Fruit fly (Drosophila melanogaster) whole organism, embryonic: Measurements from ENCODE around the gene scrt.

Experiments
- Bgb ChIP-seq: fragments of 200-800 bp; sonication (Bioruptor generic); IDR thresholded peaks from 2 replicates; pipeline ENCODE4 v1.3.6; 2022; ENCODE audit warnings: missing biosample characterization, missing genetic modification characterization; ENCODE audit not compliant: partially characterized antibody
- CG10366 ChIP-seq: fragments of 200-800 bp; sonication (Bioruptor generic); IDR thresholded peaks from 2 replicates; pipeline ENCODE4 v1.3.6; 2022; ENCODE audit warnings: missing biosample characterization, missing genetic modification characterization
- CG11723 ChIP-seq: fragments of 200-800 bp; sonication (Bioruptor generic); optimal IDR thresholded peaks from 2 replicates; lab custom pipeline; 2017; ENCODE audit warnings: missing biosample characterization, mild to moderate bottlenecking, missing genetic modification characterization
- CG12071 ChIP-seq: fragments of 200-800 bp; sonication (Bioruptor generic); optimal IDR thresholded peaks from 3 replicates; lab custom pipeline; 2018; ENCODE audit warnings: missing biosample characterization, mild to moderate bottlenecking, missing genetic modification characterization
- CG12942 ChIP-seq: fragments of 200-800 bp; sonication (Bioruptor generic); optimal IDR thresholded peaks from 3 replicates; lab custom pipeline; 2016; ENCODE audit warnings: missing biosample characterization, missing genetic modification characterization
- CG14667 ChIP-seq: fragments of 200-800 bp; sonication (Bioruptor generic); IDR thresholded peaks from 2 replicates; pipeline ENCODE4 v1.3.6; 2022; ENCODE audit warnings: missing biosample characterization, missing genetic modification characterization
- CG1792 ChIP-seq: fragments of 200-800 bp; sonication (Bioruptor generic); optimal IDR thresholded peaks from 2 replicates; lab custom pipeline; 2016; ENCODE audit warnings: missing biosample characterization, missing genetic modification characterization
- CG18599 ChIP-seq: fragments of 200-800 bp; sonication (Bioruptor generic); optimal IDR thresholded peaks from 3 replicates; lab custom pipeline; 2017; ENCODE audit warnings: missing biosample characterization, missing genetic modification characterization, mild to moderate bottlenecking, moderate library complexity, missing genetic modification reagents
- CG3281 ChIP-seq: fragments of 200-800 bp; sonication (Bioruptor generic); optimal IDR thresholded peaks from 3 replicates; lab custom pipeline; 2017; ENCODE audit warnings: missing biosample characterization, mild to moderate bottlenecking, missing genetic modification characterization
- CG34376 ChIP-seq: fragments of 200-800 bp; sonication (Bioruptor generic); optimal IDR thresholded peaks from 2 replicates; lab custom pipeline; 2018; ENCODE audit warnings: missing biosample characterization, mild to moderate bottlenecking, missing genetic modification characterization
- CG3726 ChIP-seq: fragments of 200-800 bp; sonication (Bioruptor generic); IDR thresholded peaks from 3 replicates; pipeline ENCODE4, ENCODE4 v1.3.6; 2022; ENCODE audit warnings: missing biosample characterization, missing genetic modification characterization
- CG4282 ChIP-seq: fragments of 200-800 bp; sonication (Bioruptor generic); optimal IDR thresholded peaks from 2 replicates; lab custom pipeline; 2016; ENCODE audit warnings: missing biosample characterization, missing genetic modification characterization
- CG6854 ChIP-seq: fragments of 200-800 bp; sonication (Bioruptor generic); optimal IDR thresholded peaks from 3 replicates; lab custom pipeline; 2017; ENCODE audit warnings: missing biosample characterization, mild to moderate bottlenecking, missing genetic modification characterization
- CG7839 ChIP-seq: fragments of 200-800 bp; sonication (Bioruptor generic); optimal IDR thresholded peaks from 3 replicates; lab custom pipeline; 2018; ENCODE audit warnings: missing biosample characterization, mild to moderate bottlenecking, missing genetic modification characterization, moderate library complexity
- CG8290 ChIP-seq, 3 experiments: fragments of 200-800 bp; sonication (Bioruptor generic); optimal IDR thresholded peaks; 2 replicates each; lab custom pipeline; 2016 to 2019; ENCODE audit warnings: missing biosample characterization in 3 of 3, missing genetic modification characterization in 3 of 3, mild to moderate bottlenecking in 2 of 3, moderate library complexity in 1 of 3
- CG8478 ChIP-seq: fragments of >200 bp; optimal IDR thresholded peaks from 2 replicates; lab custom pipeline; 2018
- CG9437 ChIP-seq: fragments of 200-800 bp; sonication (Bioruptor generic); optimal IDR thresholded peaks from 2 replicates; lab custom pipeline; 2018; ENCODE audit warnings: missing biosample characterization, mild to moderate bottlenecking, missing genetic modification characterization
- CG9727 ChIP-seq: fragments of 200-800 bp; sonication (Bioruptor generic); optimal IDR thresholded peaks from 3 replicates; lab custom pipeline; 2017; ENCODE audit warnings: missing biosample characterization, mild to moderate bottlenecking, missing genetic modification characterization
- CTCF ChIP-seq: fragments of 200-800 bp; sonication (Bioruptor generic); optimal IDR thresholded peaks from 2 replicates; lab custom pipeline; 2017; ENCODE audit warnings: missing biosample characterization, mild to moderate bottlenecking, missing genetic modification characterization, moderate library complexity
- Dbx ChIP-seq: fragments of 200-800 bp; sonication (Bioruptor generic); IDR thresholded peaks from 3 replicates; pipeline ENCODE4 v1.3.6; 2022; ENCODE audit warnings: missing biosample characterization, missing genetic modification characterization
- Deaf1 ChIP-seq: fragments of 200-800 bp; optimal IDR thresholded peaks from 3 replicates; lab custom pipeline; 2019; ENCODE audit warnings: missing biosample characterization, mild to moderate bottlenecking, missing genetic modification characterization, moderate library complexity
- E2f2 ChIP-seq: fragments of 200-800 bp; sonication (Bioruptor generic); IDR thresholded peaks from 2 replicates; pipeline ENCODE4 v1.3.6; 2022; ENCODE audit warnings: missing biosample characterization, missing genetic modification characterization
- Gug ChIP-seq: fragments of 200-800 bp; sonication (Bioruptor generic); IDR thresholded peaks from 4 replicates; pipeline ENCODE4 v1.3.6; 2022; ENCODE audit warnings: missing biosample characterization, missing genetic modification characterization
- Hr39 ChIP-seq: fragments of >200 bp; optimal IDR thresholded peaks from 2 replicates; lab custom pipeline; 2017
- Jarid2 ChIP-seq: fragments of 200-800 bp; sonication (Bioruptor generic); optimal IDR thresholded peaks from 3 replicates; lab custom pipeline; 2017; ENCODE audit warnings: mild to moderate bottlenecking, missing biosample characterization, missing genetic modification reagents, missing genetic modification characterization
- Med ChIP-seq: fragments of 200-800 bp; sonication (Bioruptor generic); peaks from one replicate; lab custom pipeline; 2016; ENCODE audit warnings: missing biosample characterization, missing genetic modification characterization, mild to moderate bottlenecking, inconsistent platforms, moderate library complexity
- Nf-YC ChIP-seq: fragments of 200-800 bp; optimal IDR thresholded peaks from 3 replicates; lab custom pipeline; 2019; ENCODE audit warnings: missing biosample characterization, mild to moderate bottlenecking, missing genetic modification characterization, moderate library complexity
- Pdp1 ChIP-seq, 2 experiments: fragments of 200-800 bp; sonication (Bioruptor generic); optimal IDR thresholded peaks; 3 replicates each; lab custom pipeline; 2016; ENCODE audit warnings: missing biosample characterization in 2 of 2, missing genetic modification characterization in 2 of 2, mild to moderate bottlenecking in 1 of 2, moderate library complexity in 1 of 2
- ab ChIP-seq: fragments of 200-800 bp; sonication (Bioruptor generic); optimal IDR thresholded peaks from 2 replicates; lab custom pipeline; 2016; ENCODE audit warnings: missing biosample characterization, missing genetic modification characterization
- amos ChIP-seq: fragments of 200-800 bp; sonication (Bioruptor generic); IDR thresholded peaks from 2 replicates; pipeline ENCODE4 v1.3.6; 2022; ENCODE audit warnings: missing biosample characterization, missing genetic modification characterization; ENCODE audit not compliant: partially characterized antibody
- ase ChIP-seq: fragments of 200-800 bp; sonication (Bioruptor generic); IDR thresholded peaks from 3 replicates; pipeline ENCODE4 v1.3.6; 2022; ENCODE audit warnings: missing biosample characterization, missing genetic modification characterization
- chinmo ChIP-seq: fragments of 200-800 bp; sonication (Bioruptor generic); IDR thresholded peaks from 4 replicates; pipeline ENCODE4 v1.3.6; 2022; ENCODE audit warnings: missing biosample characterization, missing genetic modification characterization; ENCODE audit not compliant: partially characterized antibody
- ci ChIP-seq: fragments of 200-800 bp; sonication (Bioruptor generic); IDR thresholded peaks from 3 replicates; pipeline ENCODE4 v1.3.6; 2022; ENCODE audit warnings: missing biosample characterization, missing genetic modification characterization
- dysf ChIP-seq: fragments of 200-800 bp; sonication (Bioruptor generic); IDR thresholded peaks from 3 replicates; pipeline ENCODE4 v1.3.6; 2022; ENCODE audit warnings: missing biosample characterization, missing genetic modification characterization
- ewg ChIP-seq: fragments of 200-800 bp; sonication (Bioruptor generic); optimal IDR thresholded peaks from 3 replicates; lab custom pipeline; 2017; ENCODE audit warnings: mild to moderate bottlenecking, missing biosample characterization, missing genetic modification reagents, missing genetic modification characterization
- fd96Cb ChIP-seq: fragments of 200-800 bp; sonication (Bioruptor generic); optimal IDR thresholded peaks from 2 replicates; lab custom pipeline; 2018; ENCODE audit warnings: missing biosample characterization, mild to moderate bottlenecking, missing genetic modification characterization, moderate library complexity
- gfzf ChIP-seq: fragments of 200-800 bp; sonication (Bioruptor generic); optimal IDR thresholded peaks from 2 replicates; lab custom pipeline; 2016; ENCODE audit warnings: missing biosample characterization, mild to moderate bottlenecking, missing genetic modification characterization, moderate library complexity
- lbe ChIP-seq: fragments of 200-800 bp; sonication (Bioruptor generic); optimal IDR thresholded peaks from 2 replicates; lab custom pipeline; 2016; ENCODE audit warnings: missing biosample characterization, mild to moderate bottlenecking, missing genetic modification characterization
- nerfin-1 ChIP-seq: fragments of 200-800 bp; sonication (Bioruptor generic); optimal IDR thresholded peaks from 3 replicates; lab custom pipeline; 2019; ENCODE audit warnings: missing biosample characterization, mild to moderate bottlenecking, missing genetic modification characterization, moderate library complexity
- pzg ChIP-seq: fragments of 200-800 bp; sonication (Bioruptor generic); optimal IDR thresholded peaks from 3 replicates; lab custom pipeline; 2018; ENCODE audit warnings: missing biosample characterization, mild to moderate bottlenecking, missing genetic modification characterization, moderate library complexity
- repo ChIP-seq: fragments of 200-800 bp; sonication (Bioruptor generic); optimal IDR thresholded peaks from 2 replicates; lab custom pipeline; 2016; ENCODE audit warnings: missing biosample characterization, missing genetic modification characterization
- salm ChIP-seq: fragments of 200-800 bp; sonication (Bioruptor generic); optimal IDR thresholded peaks from 2 replicates; lab custom pipeline; 2018; ENCODE audit warnings: missing biosample characterization, mild to moderate bottlenecking, missing genetic modification characterization
- scrt ChIP-seq: fragments of 200-800 bp; sonication (Bioruptor generic); optimal IDR thresholded peaks from 2 replicates; lab custom pipeline; 2018; ENCODE audit warnings: missing biosample characterization, mild to moderate bottlenecking, missing genetic modification characterization, moderate library complexity
- sd ChIP-seq: fragments of 200-800 bp; sonication (Bioruptor generic); optimal IDR thresholded peaks from 3 replicates; lab custom pipeline; 2018; ENCODE audit warnings: missing biosample characterization, mild to moderate bottlenecking, missing genetic modification characterization, moderate library complexity
- sisA ChIP-seq: fragments of 200-800 bp; sonication (Bioruptor generic); IDR thresholded peaks from 2 replicates; pipeline ENCODE4 v1.3.6; 2022; ENCODE audit warnings: missing biosample characterization, missing genetic modification characterization
- slbo ChIP-seq: fragments of 200-800 bp; sonication (Bioruptor generic); IDR thresholded peaks from 2 replicates; pipeline ENCODE4 v1.3.6; 2022; ENCODE audit warnings: missing biosample characterization, missing genetic modification characterization
- zen ChIP-seq: fragments of 200-800 bp; sonication (Bioruptor generic); optimal IDR thresholded peaks from 3 replicates; lab custom pipeline; 2018; ENCODE audit warnings: missing biosample characterization, mild to moderate bottlenecking, missing genetic modification characterization, moderate library complexity

The scrt gene

dm6 chr3L:3940075-3940819, 43.4 kb upstream of the scrt start, which contains the start of gene CG12766 (continued):
- peak; percentile 0 for TF ChIP-seq CG3281 (GFP tag; lab: Kevin White, UChicago)
- TF ChIP-seq CG12942 = no peak
- no peak for TF ChIP-seq salm (tag; lab: Kevin White, UChicago)
- no peak for TF ChIP-seq ase (GFP tag; lab: Robert Waterston, UW)
- TF ChIP-seq dysf (GFP tag; lab: Robert Waterston, UW) = peak; percentile 23; the same call in 1 of the 3 replicates
- no peak for TF ChIP-seq CG9437
- no peak for TF ChIP-seq Gug (GFP tag; lab: Robert Waterston, UW)
- no peak for TF ChIP-seq ab (GFP tag; lab: Kevin White, UChicago)
- TF ChIP-seq CG8478 = no peak
- TF ChIP-seq Hr39 (lab: Kevin White, UChicago) = no peak
- TF ChIP-seq CG12071 = no peak
- no peak for TF ChIP-seq zen (tag; lab: Kevin White, UChicago)

- TF ChIP-seq CG11723 (GFP tag; lab: Kevin White, UChicago) (no peak), sisA (no peak), sd (tag; lab: Kevin White, UChicago) (peak; percentile 3), CG4282 (GFP tag; lab: Kevin White, UChicago) (no peak), CG3726 (GFP tag; lab: Robert Waterston, UW) (0 out of 3 replicates have a peak, but pooled peaks have one; percentile 9), scrt (GFP tag; lab: Kevin White, UChicago) (peak; percentile 47), CTCF (peak; percentile 35), Nf-YC (peak; percentile 4), E2f2 (GFP tag; lab: Robert Waterston, UW) (peak; percentile 25; the same call in 1 of the 2 replicates), repo (GFP tag; lab: Kevin White, UChicago) (no peak), Pdp1 (GFP tag; optimal IDR thresholded peaks at IDR 0.05; lab: Kevin White, UChicago) (peak in 1 of 2 experiments; percentile 43), slbo (GFP tag; lab: Robert Waterston, UW) (peak; percentile 31; the same call in 1 of the 2 replicates), CG6854 (GFP tag; lab: Kevin White, UChicago) (peak; percentile 5), CG14667 (no peak), Deaf1 (tag; lab: Kevin White, UChicago) (peak; percentile 90), CG10366 (GFP tag; lab: Robert Waterston, UW) (no peak), ci (GFP tag; lab: Robert Waterston, UW) (no peak), fd96Cb (no peak), gfzf (GFP tag; lab: Kevin White, UChicago) (no peak), lbe (GFP tag; lab: Kevin White, UChicago) (peak; percentile 8), CG9727 (no peak), pzg (peak; percentile 20), CG8290 (GFP tag; optimal IDR thresholded peaks at IDR 0.05; lab: Kevin White, UChicago) (no peak), CG8290 (tag; optimal IDR thresholded peaks at IDR 0.05; lab: Kevin White, UChicago) (peak in 1 of 2 experiments; percentile 66), Med (GFP tag; lab: Kevin White, UChicago) (peak; percentile 83), nerfin-1 (tag; lab: Kevin White, UChicago) (peak; percentile 62), CG7839 (no peak), chinmo (GFP tag; lab: Robert Waterston, UW) (peak; percentile 50; the same call in 1 of the 4 replicates), Bgb (GFP tag; lab: Robert Waterston, UW) (peak; percentile 50; the same call in 1 of the 2 replicates), Jarid2 (GFP tag; lab: Kevin White, UChicago) (peak; percentile 78), CG34376 (GFP tag; lab: Kevin White, UChicago) (peak; percentile 83), CG1792 (GFP tag; lab: Kevin White, UChicago) (no peak), amos (GFP tag; lab: Robert Waterston, UW) (peak; percentile 29; the same call in 1 of the 2 replicates), ewg (GFP tag; lab: Kevin White, UChicago) (peak; percentile 61), CG18599 (peak; percentile 51), Dbx (GFP tag; lab: Robert Waterston, UW) (peak; percentile 54; the same call in 1 of the 3 replicates)
These were observed 41.3 kb upstream of the scrt start, which contains the start of the genes CG10863 and CG14982 for dm6 chr3L:3942241-3943028. Gene CG10863, minus strand, starts transcription at chr3L:3942465. Gene CG14982, plus strand, starts transcription at chr3L:3942710.
